Worm (Caenorhabditis elegans): ENCODE results near the gene mcm-5.

- TF ChIP-seq ztf-29 (GFP tag; IDR thresholded peaks at IDR 0.05) (no peak), ref-1 (GFP tag; conservative IDR thresholded peaks at IDR 0.05) (no peak), med-1 (GFP tag; optimal IDR thresholded peaks at IDR 0.05; ENCODE audit: insufficient read depth) (no peak), flt-1 (GFP tag; IDR thresholded peaks at IDR 0.05) (no peak), T22C8.4 (GFP tag; IDR thresholded peaks at IDR 0.05) (no peak)
Observed at ce11 chrIII:4309303-4309702, 18.2 kb upstream of the mcm-5 start.

Data from whole organism, midembryonic.